Fruit fly (Drosophila melanogaster) whole organism, prepupa: Measurements from ENCODE around the gene mRpL33.
A peak's percentile ranks its signal among the peaks of the same experiment; 100 is the strongest.

Experiments
- Eip78C ChIP-seq: fragments of 200-800 bp; sonication (Bioruptor generic); peaks from one replicate; lab custom pipeline; 2016; ENCODE audit warnings: missing biosample characterization, missing genetic modification characterization
- Ets96B ChIP-seq: fragments of 200-800 bp; optimal IDR thresholded peaks from 2 replicates; lab custom pipeline; 2019; ENCODE audit warnings: missing biosample characterization, mild to moderate bottlenecking, missing genetic modification characterization, moderate library complexity
- Lpt ChIP-seq: fragments of 200-800 bp; sonication (Bioruptor generic); optimal IDR thresholded peaks from 3 replicates; lab custom pipeline; 2016; ENCODE audit warnings: missing biosample characterization, missing genetic modification characterization
- lz ChIP-seq: fragments of 200-800 bp; sonication (Bioruptor generic); optimal IDR thresholded peaks from 3 replicates; lab custom pipeline; 2016; ENCODE audit warnings: missing biosample characterization, missing genetic modification characterization

DNA sequence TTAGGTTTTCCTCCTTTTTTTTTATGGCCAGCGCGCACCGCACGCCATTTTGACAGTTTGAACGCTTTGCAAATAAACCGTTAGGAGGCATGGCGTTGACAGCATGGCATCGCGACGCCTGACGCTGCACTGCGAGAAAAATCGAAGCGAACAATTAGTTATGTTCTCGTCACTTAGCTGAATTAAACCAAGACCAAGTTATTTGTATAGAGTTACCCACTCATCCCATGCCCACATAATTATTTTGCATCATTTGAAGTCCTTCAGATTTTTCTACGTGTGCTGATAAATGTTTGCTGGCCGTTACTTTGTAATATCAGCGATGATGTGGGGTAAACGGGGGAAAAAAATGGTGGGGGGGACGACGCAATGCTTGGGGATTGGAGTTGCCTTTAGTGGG lies 7.8 kb upstream of the mRpL33 start:
- TF ChIP-seq Ets96B (no peak), lz (GFP tag; lab: Kevin White, UChicago) (no peak), Lpt (no peak), Eip78C (peak; percentile 65)
